Worm (Caenorhabditis elegans) whole organism, dauer: ENCODE data around the gene F14H8.2.

ENCODE experiments used
- unc-62 ChIP-seq: sonication (generic microtip); optimal IDR thresholded peaks from 2 replicates; lab custom pipeline; 2017; ENCODE audit warnings: missing biosample characterization, missing genetic modification reagents, missing genetic modification characterization

The F14H8.2 gene

ce11 chrV:15001536-15001935 is 18.6 kb downstream of the F14H8.2 start:
- TF ChIP-seq unc-62 (GFP tag; lab: Kevin White, UChicago), result no peak

DNA sequence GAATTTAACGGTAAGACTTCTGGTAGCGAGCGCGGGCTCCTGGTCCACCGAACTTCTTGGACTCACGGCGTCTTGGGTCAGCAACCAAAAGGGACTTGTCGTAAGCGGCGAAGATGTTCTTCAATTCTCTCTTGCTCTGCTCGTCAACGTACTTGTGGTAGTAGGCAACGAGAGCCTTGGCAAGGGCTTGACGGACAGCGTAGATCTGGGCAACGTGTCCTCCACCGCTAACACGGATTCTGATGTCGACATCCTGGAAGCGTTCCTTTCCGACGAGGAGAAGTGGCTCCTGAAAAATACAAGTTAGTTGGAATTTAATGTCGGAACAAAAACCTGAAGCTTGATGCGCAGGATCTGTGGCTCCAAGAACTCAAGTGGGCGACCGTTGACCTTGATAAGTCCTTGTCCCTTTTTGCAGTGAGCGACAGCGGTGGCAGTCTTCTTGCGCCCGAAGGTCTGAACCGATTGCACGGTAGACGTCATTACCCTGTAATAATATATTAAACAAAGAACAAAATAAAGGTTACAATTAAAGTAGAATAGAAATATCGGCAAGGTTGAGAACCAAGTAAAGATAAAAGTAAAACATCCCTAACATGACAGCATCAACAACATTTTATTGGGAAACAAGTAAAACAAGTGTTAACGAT is 19.9 kb downstream of the F14H8.2 start, which contains the start of gene rps-16:
Gene rps-16, minus strand, starts transcription at position 487 of the 650 bp plus-strand sequence.
- no peak for TF ChIP-seq unc-62 (GFP tag; lab: Kevin White, UChicago)

DNA sequence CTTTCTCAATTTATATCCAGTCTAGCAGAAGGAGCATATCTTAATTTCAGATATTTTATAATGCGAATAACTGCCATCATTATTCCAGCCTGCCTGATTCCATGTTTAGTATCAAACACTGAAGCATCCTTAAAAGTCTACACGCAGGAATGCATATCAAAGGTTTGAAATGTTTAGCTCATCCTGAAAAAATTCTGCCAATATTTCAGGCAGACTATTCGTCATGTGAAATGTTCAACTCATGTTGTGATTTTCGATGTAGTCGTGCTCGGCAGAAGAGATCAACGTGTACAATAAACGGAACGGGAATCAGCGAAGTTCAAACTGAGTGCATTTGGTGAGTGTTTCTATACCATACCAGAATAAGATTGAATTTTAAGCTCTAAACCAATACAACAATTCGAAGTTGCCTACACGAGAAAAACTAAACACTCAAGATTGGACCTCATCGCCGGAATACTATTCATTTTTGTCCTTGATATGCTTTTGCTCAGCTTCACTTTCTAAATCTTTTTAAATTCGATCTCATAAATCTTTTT is 20.6 kb downstream of the F14H8.2 start, which contains the start of gene T01C3.11:
Gene T01C3.11, plus strand, starts transcription at position 51 of the 539 bp plus-strand sequence.
- TF ChIP-seq unc-62 (GFP tag; lab: Kevin White, UChicago), result no peak

DNA sequence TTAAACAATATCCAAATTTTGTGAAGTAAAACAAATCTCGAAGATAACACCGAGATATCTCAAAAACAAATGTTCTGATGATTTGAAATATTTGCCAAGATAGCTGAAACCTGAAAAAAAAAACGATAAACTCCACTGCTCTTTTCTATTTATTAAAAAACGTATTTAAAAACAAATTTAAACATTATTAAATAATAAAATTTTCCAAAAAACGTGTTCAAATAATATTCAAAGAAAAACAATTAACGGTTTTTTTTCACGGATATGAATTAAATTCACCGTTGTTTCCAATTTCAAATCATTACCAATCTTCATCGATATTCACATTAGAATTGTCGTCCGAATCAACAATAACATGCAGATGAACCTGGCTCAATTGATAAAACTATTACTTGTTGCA is 23.9 kb downstream of the F14H8.2 start, which contains the start of gene irld-14:
Gene irld-14, plus strand, starts transcription at position 301 of the 400 bp plus-strand sequence.
- no peak for TF ChIP-seq unc-62 (GFP tag; lab: Kevin White, UChicago)

DNA sequence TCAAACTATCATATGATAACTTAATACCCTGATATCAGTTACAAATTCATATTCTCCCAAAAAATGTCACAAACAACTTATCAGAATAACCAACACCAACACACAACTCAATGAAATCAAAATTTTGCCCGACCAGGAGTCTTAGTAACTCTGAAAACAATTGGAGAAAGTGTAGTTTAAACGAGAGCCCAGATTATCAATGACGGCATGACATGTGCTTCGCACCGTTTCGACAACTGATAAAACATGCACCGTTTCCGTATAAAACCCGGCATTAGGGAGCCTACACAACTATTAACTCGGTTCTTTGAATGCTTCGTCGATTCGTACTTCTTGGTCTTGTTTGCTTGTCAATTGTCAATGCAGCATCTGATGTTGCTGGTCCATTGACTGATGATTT is 26.5 kb downstream of the F14H8.2 start, which contains the start of gene fil-1:
Gene fil-1, plus strand, starts transcription at position 219 of the 400 bp plus-strand sequence.
- TF ChIP-seq unc-62 (GFP tag; lab: Kevin White, UChicago), result no peak

DNA sequence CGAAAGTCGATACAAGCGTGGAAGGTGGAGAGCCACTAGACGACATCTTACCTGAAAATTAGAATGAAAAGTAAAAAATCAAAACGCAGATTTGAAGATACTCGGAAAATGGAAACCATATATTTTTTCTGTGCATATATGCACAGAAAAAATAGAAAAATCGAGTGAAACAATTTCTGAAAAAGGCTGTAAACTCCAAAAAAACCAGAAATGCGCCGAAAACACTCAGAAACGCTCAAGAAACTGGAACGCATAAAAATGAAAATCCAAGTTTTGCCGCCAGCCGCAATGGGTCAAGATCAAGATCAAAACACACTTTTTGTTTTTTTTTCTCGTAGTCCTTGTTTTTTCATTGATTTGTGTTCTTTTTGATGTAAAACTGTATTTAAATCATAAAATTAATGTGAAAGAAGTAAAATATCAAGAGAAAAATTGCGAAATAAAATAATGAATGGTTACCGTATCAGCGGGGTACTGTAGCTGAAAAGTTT is 27.5 kb downstream of the F14H8.2 start, which contains the start of gene T01C3.3:
Gene T01C3.3, minus strand, starts transcription at position 51 of the 491 bp plus-strand sequence.
- TF ChIP-seq unc-62 (GFP tag; lab: Kevin White, UChicago), result no peak

DNA sequence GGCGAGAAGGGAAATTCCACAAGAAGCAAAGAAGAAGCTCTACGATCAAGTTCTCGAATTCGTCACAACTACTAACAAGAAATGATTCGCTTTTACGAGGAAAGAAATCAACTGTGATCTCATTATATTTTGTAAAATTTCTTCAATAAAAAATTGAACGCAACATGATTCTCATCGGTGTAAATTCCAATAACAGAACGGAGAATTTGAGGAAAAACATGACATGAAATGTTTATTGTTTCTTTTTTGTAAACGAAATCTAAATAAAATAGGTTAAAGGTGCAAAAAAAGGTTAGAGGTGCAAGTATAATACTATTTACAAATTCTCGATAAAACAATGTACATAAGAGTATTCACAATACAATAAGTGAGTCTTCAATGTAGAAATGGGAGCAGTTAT is 28.6 kb downstream of the F14H8.2 start:
- TF ChIP-seq unc-62 (GFP tag; lab: Kevin White, UChicago), result no peak

DNA sequence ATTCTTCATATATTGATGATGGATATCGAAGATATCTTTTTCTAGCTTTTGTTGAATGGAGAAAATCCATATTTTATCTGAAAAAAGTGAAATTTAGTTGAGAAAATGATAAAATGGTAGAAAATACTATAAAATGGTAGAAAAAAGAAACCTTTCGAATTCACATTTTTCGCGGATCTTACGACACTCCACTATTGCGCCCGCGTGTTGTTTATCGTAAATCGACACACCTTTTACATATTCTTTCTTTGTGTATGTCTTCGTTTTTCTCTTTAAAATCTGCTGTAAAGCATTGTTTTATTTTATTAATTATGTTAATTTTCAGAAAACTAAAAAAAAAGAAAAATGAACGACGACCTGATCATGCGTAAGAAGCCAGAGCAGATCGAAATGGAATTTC is 29.3 kb downstream of the F14H8.2 start, which contains the start of the genes cdt-2 and T01C3.2:
Gene cdt-2, minus strand, starts transcription at position 284 of the 400 bp plus-strand sequence.
Gene T01C3.2, plus strand, starts transcription at position 326 of the 400 bp plus-strand sequence.
- no peak for TF ChIP-seq unc-62 (GFP tag; lab: Kevin White, UChicago)

ce11 chrV:14984593-14984992 is 35.5 kb downstream of the F14H8.2 start, which contains the start of gene F02D8.4:
TSS of gene F02D8.4 (plus strand) at chrV:14984893.
- no peak for TF ChIP-seq unc-62 (GFP tag; lab: Kevin White, UChicago)

ce11 chrV:14979937-14980336 is 40.2 kb downstream of the F14H8.2 start, which contains the start of gene xbx-1:
TSS of gene xbx-1 (plus strand) at chrV:14980237.
- TF ChIP-seq unc-62 (GFP tag; lab: Kevin White, UChicago), result no peak

- no peak for TF ChIP-seq unc-62 (GFP tag; lab: Kevin White, UChicago)
Measured at ce11 chrV:14978205-14978751, 41.9 kb downstream of the F14H8.2 start, which contains the start of the genes grd-12 and F02D8.1. TSS of gene grd-12 (plus strand) at chrV:14978505. TSS of gene F02D8.1 (minus strand) at chrV:14978701.

DNA sequence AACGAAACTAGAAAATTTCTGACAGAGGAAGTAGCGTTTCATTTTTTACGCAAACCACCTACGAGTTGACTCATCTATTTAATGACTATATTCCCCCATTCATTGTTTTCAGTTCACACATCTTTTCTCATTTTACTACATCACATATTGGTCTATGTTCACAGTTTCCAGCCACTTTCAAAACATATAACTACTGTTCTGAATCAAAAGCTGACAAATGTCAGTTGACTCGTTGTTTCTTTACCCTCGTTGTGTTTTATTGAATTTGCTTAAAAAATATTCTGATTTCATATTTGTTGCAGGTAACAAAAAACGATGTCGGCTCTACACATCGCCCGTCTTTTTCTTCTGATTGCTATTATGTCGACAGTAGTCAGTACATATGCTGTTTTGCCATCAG is 49.0 kb downstream of the F14H8.2 start, which contains the start of gene nlp-59:
Gene nlp-59, plus strand, starts transcription at position 301 of the 400 bp plus-strand sequence.
- TF ChIP-seq unc-62 (GFP tag; lab: Kevin White, UChicago), result no peak
